Worm (Caenorhabditis elegans) whole organism, early embryonic: ENCODE data around the gene R53.4.

Experiments
- aly-1 ChIP-seq: sonication (generic microtip); optimal IDR thresholded peaks from 2 replicates; lab custom pipeline; 2016; ENCODE audit warnings: missing genetic modification characterization, missing compliant biosample characterization
- ama-1 ChIP-seq: fragments of 150-350 bp; optimal IDR thresholded peaks from 2 replicates; lab custom pipeline; 2014
- ceh-36 ChIP-seq: sonication (generic microtip); optimal IDR thresholded peaks from 2 replicates; lab custom pipeline; 2016; ENCODE audit warnings: missing genetic modification characterization, inconsistent platforms, missing compliant biosample characterization
- ets-7 ChIP-seq: sonication (generic microtip); optimal IDR thresholded peaks from 2 replicates; lab custom pipeline; 2016; ENCODE audit warnings: missing genotype, missing genetic modification characterization, missing compliant biosample characterization
- flt-1 ChIP-seq: fragments of 200-800 bp; sonication (Bioruptor generic); IDR thresholded peaks from 2 replicates; pipeline ENCODE4 v1.3.6; 2022; ENCODE audit warnings: missing genetic modification characterization, missing compliant biosample characterization
- hnd-1 ChIP-seq: sonication (generic microtip); optimal IDR thresholded peaks from 2 replicates; lab custom pipeline; 2016; ENCODE audit warnings: missing genetic modification characterization, missing compliant biosample characterization
- sea-1 ChIP-seq: fragments of 200-800 bp; sonication (Bioruptor generic); conservative IDR thresholded peaks from 2 replicates; pipeline ENCODE4 v1.3.6; 2022; ENCODE audit warnings: missing genetic modification characterization, missing compliant biosample characterization

DNA sequence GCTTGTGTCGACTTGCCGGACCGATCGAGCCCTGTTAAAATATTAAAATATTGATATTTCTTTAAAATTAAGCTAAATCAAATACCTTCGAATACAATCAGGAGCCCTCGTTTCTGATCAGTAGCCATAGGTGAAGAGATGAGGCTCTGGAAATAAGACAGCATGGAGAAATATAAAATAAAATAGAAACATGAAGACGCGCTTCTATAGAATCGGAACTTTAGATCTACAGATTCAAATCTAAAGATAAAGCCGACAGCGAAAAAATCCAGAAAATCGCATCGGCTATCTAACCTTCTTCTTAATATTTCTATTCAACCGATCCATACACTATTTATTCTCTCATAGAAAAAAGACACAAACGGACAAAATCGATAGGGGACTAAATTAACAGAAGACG is 895 bp downstream of the R53.4 start, which contains the start of gene dtmk-1:
- TF ChIP-seq flt-1 (GFP tag; lab: Robert Waterston, UW) (no peak), ama-1 (lab: Kevin White, UChicago) (no peak), hnd-1 (tag; lab: Kevin White, UChicago) (no peak), ets-7 (tag; lab: Kevin White, UChicago) (no peak), aly-1 (tag; lab: Kevin White, UChicago) (no peak), sea-1 (GFP tag; lab: Robert Waterston, UW) (no peak), ceh-36 (no peak)
